Fruit fly (Drosophila melanogaster) whole organism, pupa: ENCODE measurements around the gene Coa7.

ENCODE experiments used
- CG10348 ChIP-seq: fragments of 200-800 bp; sonication (Bioruptor generic); IDR thresholded peaks from 2 replicates; pipeline ENCODE4 v1.3.6; 2022; ENCODE audit warnings: missing biosample characterization, missing genetic modification characterization
- CG12605 ChIP-seq: fragments of 200-800 bp; sonication (Bioruptor generic); IDR thresholded peaks from 2 replicates; pipeline ENCODE4 v1.3.6; 2022; ENCODE audit warnings: missing biosample characterization, missing genetic modification characterization
- CG13204 ChIP-seq: fragments of 200-800 bp; sonication (Bioruptor generic); optimal IDR thresholded peaks from 2 replicates; lab custom pipeline; 2018; ENCODE audit warnings: missing biosample characterization, mild to moderate bottlenecking, missing genetic modification characterization, moderate library complexity
- CG14655 ChIP-seq: fragments of 200-800 bp; sonication (Bioruptor generic); optimal IDR thresholded peaks from 3 replicates; lab custom pipeline; 2017; ENCODE audit warnings: mild to moderate bottlenecking, missing biosample characterization, missing genetic modification reagents, missing genetic modification characterization
- CG15710 ChIP-seq: fragments of 200-800 bp; sonication (Bioruptor generic); optimal IDR thresholded peaks from 2 replicates; lab custom pipeline; 2018; ENCODE audit warnings: missing biosample characterization, mild to moderate bottlenecking, missing genetic modification characterization, moderate library complexity
- CG17806 ChIP-seq: fragments of 200-800 bp; sonication (Bioruptor generic); optimal IDR thresholded peaks from 2 replicates; lab custom pipeline; 2018; ENCODE audit warnings: missing biosample characterization, mild to moderate bottlenecking, missing genetic modification characterization, moderate library complexity
- CG32121 ChIP-seq: fragments of 200-800 bp; sonication (Bioruptor generic); IDR thresholded peaks from 2 replicates; pipeline ENCODE4 v1.3.6; 2022; ENCODE audit warnings: missing biosample characterization, missing genetic modification characterization
- CG34367 ChIP-seq: fragments of 200-800 bp; sonication (Bioruptor generic); optimal IDR thresholded peaks from 2 replicates; lab custom pipeline; 2018; ENCODE audit warnings: missing biosample characterization, mild to moderate bottlenecking, missing genetic modification characterization
- CG4496 ChIP-seq: fragments of 200-800 bp; sonication (Bioruptor generic); IDR thresholded peaks from 3 replicates; pipeline ENCODE4 v1.3.6; 2022; ENCODE audit warnings: missing biosample characterization, missing genetic modification characterization
- CG8159 ChIP-seq: fragments of 200-800 bp; sonication (Bioruptor generic); optimal IDR thresholded peaks from 3 replicates; lab custom pipeline; 2018; ENCODE audit warnings: missing biosample characterization, mild to moderate bottlenecking, missing genetic modification characterization, moderate library complexity
- CG8301 ChIP-seq: fragments of 200-800 bp; sonication (Bioruptor generic); optimal IDR thresholded peaks from 2 replicates; lab custom pipeline; 2018; ENCODE audit warnings: missing biosample characterization, mild to moderate bottlenecking, missing genetic modification characterization
- CG9948 ChIP-seq: fragments of 200-800 bp; sonication (Bioruptor generic); optimal IDR thresholded peaks from 2 replicates; lab custom pipeline; 2018; ENCODE audit warnings: missing biosample characterization, mild to moderate bottlenecking, missing genetic modification characterization, moderate library complexity
- D1 ChIP-seq: fragments of 200-800 bp; sonication (Bioruptor generic); optimal IDR thresholded peaks from 2 replicates; lab custom pipeline; 2018; ENCODE audit warnings: missing biosample characterization, mild to moderate bottlenecking, missing genetic modification characterization, moderate library complexity
- EcR ChIP-seq: fragments of 200-800 bp; sonication (Bioruptor generic); optimal IDR thresholded peaks from 3 replicates; lab custom pipeline; 2019; ENCODE audit warnings: missing biosample characterization, missing genetic modification characterization, mild to moderate bottlenecking, moderate library complexity, missing genetic modification reagents
- Ets98B ChIP-seq: fragments of 200-800 bp; sonication (Bioruptor generic); IDR thresholded peaks from 2 replicates; pipeline ENCODE4 v1.3.6; 2022; ENCODE audit warnings: missing biosample characterization, missing genetic modification characterization
- Pif1A ChIP-seq: fragments of 200-800 bp; sonication (Bioruptor generic); optimal IDR thresholded peaks from 3 replicates; lab custom pipeline; 2016; ENCODE audit warnings: missing biosample characterization, missing genetic modification characterization
- Pif1B ChIP-seq: fragments of 200-800 bp; sonication (Bioruptor generic); optimal IDR thresholded peaks from 3 replicates; lab custom pipeline; 2016; ENCODE audit warnings: missing biosample characterization, missing genetic modification characterization
- Snoo ChIP-seq: fragments of 200-800 bp; sonication (Bioruptor generic); optimal IDR thresholded peaks from 3 replicates; lab custom pipeline; 2017; ENCODE audit warnings: missing biosample characterization, mild to moderate bottlenecking, missing genetic modification characterization, inconsistent platforms
- fd96Ca ChIP-seq: fragments of 200-800 bp; sonication (Bioruptor generic); IDR thresholded peaks from 3 replicates; pipeline ENCODE4 v1.3.6; 2022; ENCODE audit warnings: missing biosample characterization, missing genetic modification characterization
- gl ChIP-seq: fragments of 200-800 bp; sonication (Bioruptor generic); optimal IDR thresholded peaks from 2 replicates; lab custom pipeline; 2018; ENCODE audit warnings: missing biosample characterization, mild to moderate bottlenecking, missing genetic modification characterization
- rn ChIP-seq: fragments of 200-800 bp; sonication (Bioruptor generic); IDR thresholded peaks from 2 replicates; pipeline ENCODE4 v1.3.6; 2022; ENCODE audit warnings: missing biosample characterization, missing genetic modification characterization

Coa7 gene

dm6 chrX:23013208-23013607 lies at the start of gene Coa7, which contains the start of gene Rab21:
Coa7 (plus strand) TSS chrX:23013495.
Rab21 (minus strand) TSS chrX:23013409.
- TF ChIP-seq CG9948 (tag; lab: Kevin White, UChicago) (no peak), CG4496 (GFP tag; lab: Robert Waterston, UW) (0 out of 3 replicates have a peak, but pooled peaks have one; percentile 8), Pif1A (GFP tag; lab: Kevin White, UChicago) (no peak)

dm6 chrX:22981508-22981907 lies 31.8 kb upstream of the Coa7 start:
- TF ChIP-seq CG4496 (GFP tag; lab: Robert Waterston, UW), result no peak
- TF ChIP-seq CG34367, result no peak
- TF ChIP-seq CG13204, result no peak
- TF ChIP-seq Snoo (tag; lab: Kevin White, UChicago), result no peak
- no peak for TF ChIP-seq CG15710 (tag; lab: Kevin White, UChicago)
- no peak for TF ChIP-seq CG8301 (tag; lab: Kevin White, UChicago)
- TF ChIP-seq CG32121 (GFP tag; lab: Robert Waterston, UW), result no peak
- TF ChIP-seq CG12605, result no peak
- no peak for TF ChIP-seq CG10348 (GFP tag; lab: Robert Waterston, UW)

- peak; percentile 40 for TF ChIP-seq CG8159 (tag; lab: Kevin White, UChicago)
- TF ChIP-seq CG17806, result no peak
- no peak for TF ChIP-seq D1 (tag; lab: Kevin White, UChicago)
- TF ChIP-seq CG8301 (tag; lab: Kevin White, UChicago), result no peak
- TF ChIP-seq CG32121 (GFP tag; lab: Robert Waterston, UW), result no peak
- no peak for TF ChIP-seq Snoo (tag; lab: Kevin White, UChicago)
- no peak for TF ChIP-seq EcR (GFP tag; lab: Kevin White, UChicago)
- TF ChIP-seq Ets98B (GFP tag; lab: Robert Waterston, UW), result no peak
- peak; percentile 15 for TF ChIP-seq CG14655
- no peak for TF ChIP-seq fd96Ca (GFP tag; lab: Robert Waterston, UW)
- TF ChIP-seq gl (tag; lab: Kevin White, UChicago), result no peak
- TF ChIP-seq Pif1B (GFP tag; lab: Kevin White, UChicago), result no peak
- TF ChIP-seq rn (GFP tag; lab: Robert Waterston, UW), result no peak
- no peak for TF ChIP-seq CG12605
- TF ChIP-seq CG10348 (GFP tag; lab: Robert Waterston, UW), result no peak
- TF ChIP-seq CG15710 (tag; lab: Kevin White, UChicago), result peak; percentile 2
- TF ChIP-seq CG34367, result no peak
- no peak for TF ChIP-seq CG4496 (GFP tag; lab: Robert Waterston, UW)
Observed at dm6 chrX:23004598-23005469, 8.5 kb upstream of the Coa7 start, which contains the start of the genes stnA and stnB. stnA (minus strand) TSS chrX:23004648. stnB (minus strand) TSS chrX:23004648.

dm6 chrX:23006925-23007324 lies 6.4 kb upstream of the Coa7 start:
- TF ChIP-seq CG14655, result no peak
- TF ChIP-seq Pif1B (GFP tag; lab: Kevin White, UChicago), result no peak
- TF ChIP-seq CG9948 (tag; lab: Kevin White, UChicago), result no peak
- no peak for TF ChIP-seq CG8159 (tag; lab: Kevin White, UChicago)
- TF ChIP-seq CG8301 (tag; lab: Kevin White, UChicago), result no peak
- TF ChIP-seq gl (tag; lab: Kevin White, UChicago), result no peak
- no peak for TF ChIP-seq EcR (GFP tag; lab: Kevin White, UChicago)
- TF ChIP-seq CG17806, result no peak

- TF ChIP-seq CG14655 (peak; percentile 18), CG4496 (GFP tag; lab: Robert Waterston, UW) (no peak)
Observed at dm6 chrX:23007399-23007798, 5.9 kb upstream of the Coa7 start.

dm6 chrX:23010651-23011050 lies 2.6 kb upstream of the Coa7 start:
- no peak for TF ChIP-seq rn (GFP tag; lab: Robert Waterston, UW)
- no peak for TF ChIP-seq Pif1B (GFP tag; lab: Kevin White, UChicago)
- no peak for TF ChIP-seq CG15710 (tag; lab: Kevin White, UChicago)
- TF ChIP-seq CG32121 (GFP tag; lab: Robert Waterston, UW), result no peak
- TF ChIP-seq Pif1A (GFP tag; lab: Kevin White, UChicago), result no peak
- no peak for TF ChIP-seq Ets98B (GFP tag; lab: Robert Waterston, UW)
- TF ChIP-seq CG34367, result no peak
- no peak for TF ChIP-seq fd96Ca (GFP tag; lab: Robert Waterston, UW)
- TF ChIP-seq CG9948 (tag; lab: Kevin White, UChicago), result no peak
- no peak for TF ChIP-seq CG17806
- TF ChIP-seq gl (tag; lab: Kevin White, UChicago), result no peak
- no peak for TF ChIP-seq CG10348 (GFP tag; lab: Robert Waterston, UW)
- TF ChIP-seq CG12605, result no peak
- TF ChIP-seq, all 21 proteins: peak for 0

dm6 chrX:23011203-23011602 lies 2.1 kb upstream of the Coa7 start, which contains the start of gene FucTC:
FucTC (minus strand) TSS chrX:23011303.
- TF ChIP-seq rn (GFP tag; lab: Robert Waterston, UW) (no peak), gl (tag; lab: Kevin White, UChicago) (no peak), Pif1B (GFP tag; lab: Kevin White, UChicago) (no peak), Snoo (tag; lab: Kevin White, UChicago) (no peak), CG34367 (no peak), CG8159 (tag; lab: Kevin White, UChicago) (no peak), CG17806 (no peak), Pif1A (GFP tag; lab: Kevin White, UChicago) (no peak), CG32121 (GFP tag; lab: Robert Waterston, UW) (no peak), CG8301 (tag; lab: Kevin White, UChicago) (no peak), EcR (GFP tag; lab: Kevin White, UChicago) (no peak), CG12605 (no peak), CG4496 (GFP tag; lab: Robert Waterston, UW) (no peak)
